In genomic region chrIII:887874-888299, ce11 we compare ENCODE assay signal across 3 worm cellular contexts.
TF ChIP-seq lines count a peak whose summit lies in the region.

No protein-coding gene starts in this region.

TF ChIP-seq in whole organism, L1 larva, 84 proteins besides CTCF, POLR2A, EP300 and RAD21 (continued from another document and continues in another):
- TF ChIP-seq mdl-1 (tag; optimal IDR thresholded peaks at IDR 0.05; lab: Kevin White, UChicago) (peak; percentile 55 to 69), fkh-4 (tag; optimal IDR thresholded peaks at IDR 0.05; lab: Kevin White, UChicago; ENCODE audit: borderline replicate concordance) (no peak), fos-1 (tag; optimal IDR thresholded peaks at IDR 0.05; lab: Kevin White, UChicago) (peak; percentile 26), C04F5.9 (tag; optimal IDR thresholded peaks at IDR 0.05; lab: Kevin White, UChicago) (no peak), ets-5 (GFP tag; IDR thresholded peaks at IDR 0.05; lab: Robert Waterston, UW) (no peak), pqm-1 (tag; optimal IDR thresholded peaks at IDR 0.05; lab: Kevin White, UChicago) (no peak), nhr-11 (tag; optimal IDR thresholded peaks at IDR 0.05; lab: Kevin White, UChicago) (peak; percentile 4), mab-9 (GFP tag; IDR thresholded peaks at IDR 0.05; lab: Robert Waterston, UW) (peak; percentile 48; the same call in 1 of the 2 replicates), rnt-1 (tag; optimal IDR thresholded peaks at IDR 0.05; lab: Kevin White, UChicago) (peak; percentile 75), ceh-90 (tag; optimal IDR thresholded peaks at IDR 0.05; lab: Kevin White, UChicago) (no peak), nhr-19 (GFP tag; conservative IDR thresholded peaks at IDR 0.05; lab: Robert Waterston, UW) (peak; percentile 57), ama-1 (optimal IDR thresholded peaks at IDR 0.05; lab: Kevin White, UChicago) (no peak), zip-4 (GFP tag; optimal IDR thresholded peaks at IDR 0.05; lab: Kevin White, UChicago) (no peak), lin-35 (GFP tag; optimal IDR thresholded peaks at IDR 0.05; lab: Kevin White, UChicago) (peak; percentile 49 to 50), snu-23 (GFP tag; optimal IDR thresholded peaks at IDR 0.05; lab: Kevin White, UChicago) (peak; percentile 85), nhr-77 (tag; optimal IDR thresholded peaks at IDR 0.05; lab: Kevin White, UChicago) (peak; percentile 40), jun-1 (tag; optimal IDR thresholded peaks at IDR 0.05; lab: Kevin White, UChicago) (peak; percentile 77), isw-1 (GFP tag; IDR thresholded peaks at IDR 0.05; lab: Robert Waterston, UW) (peak; percentile 58), aly-2 (tag; optimal IDR thresholded peaks at IDR 0.05; lab: Kevin White, UChicago) (peak; percentile 60), tlp-1 (tag; optimal IDR thresholded peaks at IDR 0.05; lab: Kevin White, UChicago) (no peak), nhr-12 (tag; optimal IDR thresholded peaks at IDR 0.05; lab: Kevin White, UChicago) (no peak), zag-1 (tag; optimal IDR thresholded peaks at IDR 0.05; lab: Kevin White, UChicago) (peak; percentile 44), grh-1 (GFP tag; IDR thresholded peaks at IDR 0.05; lab: Robert Waterston, UW) (no peak), unc-130 (tag; optimal IDR thresholded peaks at IDR 0.05; lab: Kevin White, UChicago) (no peak), xbp-1 (tag; optimal IDR thresholded peaks at IDR 0.05; lab: Kevin White, UChicago) (peak; percentile 65), lin-39 (tag; optimal IDR thresholded peaks at IDR 0.05; lab: Kevin White, UChicago) (no peak), nhr-90 (tag; optimal IDR thresholded peaks at IDR 0.05; lab: Kevin White, UChicago; ENCODE audit: poor library complexity) (peak; percentile 47), skn-1 (tag; optimal IDR thresholded peaks at IDR 0.05; lab: Kevin White, UChicago) (peak; percentile 56), mef-2 (tag; optimal IDR thresholded peaks at IDR 0.05; lab: Kevin White, UChicago) (no peak), fkh-10 (GFP tag; optimal IDR thresholded peaks at IDR 0.05; lab: Kevin White, UChicago) (peak; percentile 90), egl-13 (tag; optimal IDR thresholded peaks at IDR 0.05; lab: Kevin White, UChicago) (peak; percentile 79), elt-2 (tag; optimal IDR thresholded peaks at IDR 0.05; lab: Kevin White, UChicago) (no peak), C16A3.4 (tag; optimal IDR thresholded peaks at IDR 0.05; lab: Kevin White, UChicago) (peak; percentile 40), irx-1 (tag; optimal IDR thresholded peaks at IDR 0.05; lab: Kevin White, UChicago) (peak; percentile 37), hlh-4 (tag; optimal IDR thresholded peaks at IDR 0.05; lab: Kevin White, UChicago) (no peak), ceh-88 (GFP tag; IDR thresholded peaks at IDR 0.05; lab: Robert Waterston, UW) (no peak; the same call in 1 of the 2 replicates), ztf-4 (tag; optimal IDR thresholded peaks at IDR 0.05; lab: Kevin White, UChicago) (no peak), nhr-71 (tag; optimal IDR thresholded peaks at IDR 0.05; lab: Kevin White, UChicago) (peak; percentile 88), F16B12.6 (tag; optimal IDR thresholded peaks at IDR 0.05; lab: Kevin White, UChicago) (peak; percentile 4), Y116A8C.19 (tag; optimal IDR thresholded peaks at IDR 0.05; lab: Kevin White, UChicago; ENCODE audit: borderline replicate concordance) (no peak), sox-4 (tag; optimal IDR thresholded peaks at IDR 0.05; lab: Kevin White, UChicago) (peak; percentile 49), efl-3 (GFP tag; optimal IDR thresholded peaks at IDR 0.05; lab: Kevin White, UChicago) (no peak), lin-13 (GFP tag; optimal IDR thresholded peaks at IDR 0.05; lab: Kevin White, UChicago) (no peak), ceh-63 (GFP tag; optimal IDR thresholded peaks at IDR 0.05; lab: Kevin White, UChicago) (peak; percentile 2)

TF ChIP-seq in whole organism, L3 larva, 47 proteins besides CTCF, POLR2A, EP300 and RAD21 (continued from another document):
- TF ChIP-seq nhr-237 (tag; optimal IDR thresholded peaks at IDR 0.05; lab: Kevin White, UChicago) (no peak), eor-1 (tag; optimal IDR thresholded peaks at IDR 0.05; lab: Kevin White, UChicago) (no peak), nhr-12 (tag; optimal IDR thresholded peaks at IDR 0.05; lab: Kevin White, UChicago) (no peak), lin-15B (tag; optimal IDR thresholded peaks at IDR 0.05; lab: Kevin White, UChicago) (peak; percentile 40), sea-2 (GFP tag; optimal IDR thresholded peaks at IDR 0.05; lab: Kevin White, UChicago) (peak; percentile 79), R02D3.7 (tag; optimal IDR thresholded peaks at IDR 0.05; lab: Kevin White, UChicago) (no peak), jun-1 (tag; optimal IDR thresholded peaks at IDR 0.05; lab: Kevin White, UChicago) (peak; percentile 31), nhr-67 (tag; optimal IDR thresholded peaks at IDR 0.05; lab: Kevin White, UChicago) (no peak), snpc-4 (tag; optimal IDR thresholded peaks at IDR 0.05; lab: Kevin White, UChicago) (peak; percentile 76), fkh-10 (GFP tag; optimal IDR thresholded peaks at IDR 0.05; lab: Kevin White, UChicago) (peak; percentile 33), nfya-1 (tag; optimal IDR thresholded peaks at IDR 0.05; lab: Kevin White, UChicago; ENCODE audit: insufficient read depth) (peak; percentile 82), mdl-1 (tag; optimal IDR thresholded peaks at IDR 0.05; lab: Kevin White, UChicago) (peak; percentile 48), fos-1 (tag; optimal IDR thresholded peaks at IDR 0.05; lab: Kevin White, UChicago) (no peak), ceh-82 (tag; optimal IDR thresholded peaks at IDR 0.05; lab: Kevin White, UChicago) (no peak), ceh-9 (tag; optimal IDR thresholded peaks at IDR 0.05; lab: Kevin White, UChicago) (no peak), ZK546.5 (tag; optimal IDR thresholded peaks at IDR 0.05; lab: Kevin White, UChicago) (no peak), ztf-11 (tag; optimal IDR thresholded peaks at IDR 0.05; lab: Kevin White, UChicago) (no peak), pha-4 (tag; optimal IDR thresholded peaks at IDR 0.05; lab: Kevin White, UChicago) (peak; percentile 46), pqm-1 (tag; optimal IDR thresholded peaks at IDR 0.05; lab: Kevin White, UChicago) (peak; percentile 8), ceh-16 (tag; optimal IDR thresholded peaks at IDR 0.05; lab: Kevin White, UChicago) (no peak), skn-1 (tag; optimal IDR thresholded peaks at IDR 0.05; lab: Kevin White, UChicago) (peak; percentile 41), nhr-23 (tag; optimal IDR thresholded peaks at IDR 0.05; lab: Kevin White, UChicago) (peak; percentile 60), ztf-4 (tag; optimal IDR thresholded peaks at IDR 0.05; lab: Kevin White, UChicago) (no peak), egl-5 (tag; optimal IDR thresholded peaks at IDR 0.05; lab: Kevin White, UChicago) (peak; percentile 60), elt-3 (tag; optimal IDR thresholded peaks at IDR 0.05; lab: Kevin White, UChicago) (no peak), lin-39 (tag; optimal IDR thresholded peaks at IDR 0.05; lab: Kevin White, UChicago) (peak; percentile 81), elt-2 (tag; optimal IDR thresholded peaks at IDR 0.05; lab: Kevin White, UChicago) (peak; percentile 66)

TF ChIP-seq in whole organism, young adult, 124 proteins besides CTCF, POLR2A, EP300 and RAD21 (continued from another document):
- TF ChIP-seq madf-8 (GFP tag; conservative IDR thresholded peaks at IDR 0.05; lab: Robert Waterston, UW), result no peak
- no peak for TF ChIP-seq hlh-12 (tag; optimal IDR thresholded peaks at IDR 0.05; lab: Kevin White, UChicago)
- TF ChIP-seq B0019.2 (GFP tag; conservative IDR thresholded peaks at IDR 0.05; lab: Robert Waterston, UW), result no peak
- no peak for TF ChIP-seq Y56A3A.18 (GFP tag; IDR thresholded peaks at IDR 0.05; lab: Robert Waterston, UW)
- peak; percentile 75 for TF ChIP-seq nhr-80 (tag; optimal IDR thresholded peaks at IDR 0.05; lab: Kevin White, UChicago)
- 0 out of 2 replicates have a peak, but pooled peaks have one; percentile 26 for TF ChIP-seq attf-3 (GFP tag; conservative IDR thresholded peaks at IDR 0.05; lab: Robert Waterston, UW)
- no peak for TF ChIP-seq ztf-3 (GFP tag; optimal IDR thresholded peaks at IDR 0.05; lab: Kevin White, UChicago)
- no peak for TF ChIP-seq ztf-6 (GFP tag; IDR thresholded peaks at IDR 0.05; lab: Robert Waterston, UW)
- no peak for TF ChIP-seq rpc-1 (optimal IDR thresholded peaks at IDR 0.05; lab: Kevin White, UChicago)
- TF ChIP-seq rpc-1 (tag; optimal IDR thresholded peaks at IDR 0.05; lab: Kevin White, UChicago), result no peak
- TF ChIP-seq B0035.1 (tag; optimal IDR thresholded peaks at IDR 0.05; lab: Kevin White, UChicago), result no peak
- no peak for TF ChIP-seq Y67H2A.10 (GFP tag; conservative IDR thresholded peaks at IDR 0.05; lab: Robert Waterston, UW)
- TF ChIP-seq egl-44 (GFP tag; IDR thresholded peaks at IDR 0.05; lab: Robert Waterston, UW), result no peak
- TF ChIP-seq ccch-3 (GFP tag; optimal IDR thresholded peaks at IDR 0.05; lab: Kevin White, UChicago), result no peak
- no peak for TF ChIP-seq nfya-2 (GFP tag; IDR thresholded peaks at IDR 0.05; lab: Robert Waterston, UW)
- TF ChIP-seq F49E8.2 (tag; optimal IDR thresholded peaks at IDR 0.05; lab: Kevin White, UChicago; ENCODE audit: insufficient read depth), result no peak
- no peak for TF ChIP-seq ceh-40 (GFP tag; IDR thresholded peaks at IDR 0.05; lab: Robert Waterston, UW)
- no peak for TF ChIP-seq T26A5.8 (tag; optimal IDR thresholded peaks at IDR 0.05; lab: Kevin White, UChicago)
- TF ChIP-seq lin-26 (GFP tag; IDR thresholded peaks at IDR 0.05; lab: Robert Waterston, UW), result peak; percentile 74; the same call in 1 of the 2 replicates
- no peak for TF ChIP-seq F57C9.4 (tag; optimal IDR thresholded peaks at IDR 0.05; lab: Kevin White, UChicago)
- TF ChIP-seq nfyb-1 (GFP tag; IDR thresholded peaks at IDR 0.05; lab: Robert Waterston, UW), result 0 out of 2 replicates have a peak, but pooled peaks have one; percentile 53
- no peak for TF ChIP-seq tbp1 (GFP tag; optimal IDR thresholded peaks at IDR 0.05; lab: Kevin White, UChicago)
- TF ChIP-seq Y53G8AR.9 (GFP tag; conservative IDR thresholded peaks at IDR 0.05; lab: Robert Waterston, UW), result 0 out of 2 replicates have a peak, but pooled peaks have one; percentile 30
- TF ChIP-seq ekl-4 (GFP tag; IDR thresholded peaks at IDR 0.05; lab: Robert Waterston, UW), result peak; percentile 57; the same call in 1 of the 2 replicates
- no peak for TF ChIP-seq hmg-20 (GFP tag; IDR thresholded peaks at IDR 0.05; lab: Robert Waterston, UW)
- TF ChIP-seq lin-54 (GFP tag; optimal IDR thresholded peaks at IDR 0.05; lab: Kevin White, UChicago), result peak; percentile 18
- no peak for TF ChIP-seq snpc-3.4 (tag; optimal IDR thresholded peaks at IDR 0.05; lab: Kevin White, UChicago)
- TF ChIP-seq hrde-1 (tag; optimal IDR thresholded peaks at IDR 0.05; lab: Kevin White, UChicago; ENCODE audit: borderline replicate concordance), result no peak
- no peak for TF ChIP-seq unc-130 (GFP tag; optimal IDR thresholded peaks at IDR 0.05; lab: Kevin White, UChicago)
- no peak for TF ChIP-seq hlh-26 (GFP tag; conservative IDR thresholded peaks at IDR 0.05; lab: Robert Waterston, UW)
- no peak for TF ChIP-seq C06A6.2 (GFP tag; conservative IDR thresholded peaks at IDR 0.05; lab: Robert Waterston, UW)
- no peak for TF ChIP-seq nhr-120 (GFP tag; IDR thresholded peaks at IDR 0.05; lab: Robert Waterston, UW)
- no peak for TF ChIP-seq Y95B8A.8 (GFP tag; IDR thresholded peaks at IDR 0.05; lab: Robert Waterston, UW)
- peak in 1 of 3 experiments; percentile 41 for TF ChIP-seq lin-35 (GFP tag; optimal IDR thresholded peaks at IDR 0.05; lab: Kevin White, UChicago)
- no peak for TF ChIP-seq ceh-91 (GFP tag; IDR thresholded peaks at IDR 0.05; lab: Robert Waterston, UW)
- TF ChIP-seq sea-2 (GFP tag; IDR thresholded peaks at IDR 0.05; lab: Robert Waterston, UW), result no peak
- TF ChIP-seq Y53F4B.3 (GFP tag; IDR thresholded peaks at IDR 0.05; lab: Robert Waterston, UW), result no peak
- TF ChIP-seq attf-5 (GFP tag; optimal IDR thresholded peaks at IDR 0.05; lab: Kevin White, UChicago), result peak; percentile 83
- TF ChIP-seq somi-1 (GFP tag; optimal IDR thresholded peaks at IDR 0.05; lab: Kevin White, UChicago), result no peak
- TF ChIP-seq F55B11.4 (tag; optimal IDR thresholded peaks at IDR 0.05; lab: Kevin White, UChicago; ENCODE audit: borderline replicate concordance, insufficient read depth), result no peak
- no peak for TF ChIP-seq rcor-1 (GFP tag; IDR thresholded peaks at IDR 0.05; lab: Robert Waterston, UW)
- no peak for TF ChIP-seq snpc-1.1 (tag; optimal IDR thresholded peaks at IDR 0.05; lab: Kevin White, UChicago; ENCODE audit: insufficient read depth)
- no peak for TF ChIP-seq F23B12.7 (tag; optimal IDR thresholded peaks at IDR 0.05; lab: Kevin White, UChicago; ENCODE audit: insufficient read depth)
- TF ChIP-seq hmg-1.2 (GFP tag; IDR thresholded peaks at IDR 0.05; lab: Robert Waterston, UW), result peak; percentile 88
- peak; percentile 76 for TF ChIP-seq lin-40 (tag; optimal IDR thresholded peaks at IDR 0.05; lab: Kevin White, UChicago)
- no peak for TF ChIP-seq dpff-1 (tag; optimal IDR thresholded peaks at IDR 0.05; lab: Kevin White, UChicago)
- no peak for TF ChIP-seq lir-1 (GFP tag; conservative IDR thresholded peaks at IDR 0.05; lab: Robert Waterston, UW)
- no peak for TF ChIP-seq atf-7 (tag; optimal IDR thresholded peaks at IDR 0.05; lab: Kevin White, UChicago)
- no peak for TF ChIP-seq ceh-58 (GFP tag; IDR thresholded peaks at IDR 0.05; lab: Robert Waterston, UW)
- peak; percentile 93 for TF ChIP-seq zfh-2 (GFP tag; conservative IDR thresholded peaks at IDR 0.05; lab: Robert Waterston, UW)
- TF ChIP-seq fkh-3 (tag; optimal IDR thresholded peaks at IDR 0.05; lab: Kevin White, UChicago), result no peak
- no peak for TF ChIP-seq tlf-1 (GFP tag; optimal IDR thresholded peaks at IDR 0.05; lab: Kevin White, UChicago)
- no peak for TF ChIP-seq ets-4 (GFP tag; optimal IDR thresholded peaks at IDR 0.05; lab: Kevin White, UChicago)
